Fruit fly (Drosophila melanogaster) whole organism, wandering third instar larva: Measurements from ENCODE around the gene wkd.

Source experiments
- Abd-B ChIP-seq: fragments of >200 bp; optimal IDR thresholded peaks from 2 replicates; lab custom pipeline; 2017; ENCODE audit warnings: missing biosample characterization, missing genetic modification characterization
- CG9705 ChIP-seq: fragments of 200-800 bp; sonication (Bioruptor generic); optimal IDR thresholded peaks from 2 replicates; lab custom pipeline; 2018; ENCODE audit warnings: missing biosample characterization, mild to moderate bottlenecking, missing genetic modification characterization
- CrebA ChIP-seq: fragments of 200-800 bp; sonication (Bioruptor generic); optimal IDR thresholded peaks from 2 replicates; lab custom pipeline; 2016; ENCODE audit warnings: missing biosample characterization, mild to moderate bottlenecking, missing genetic modification characterization, borderline replicate concordance
- Dfd ChIP-seq: fragments of >200 bp; optimal IDR thresholded peaks from 2 replicates; lab custom pipeline; 2017; ENCODE audit warnings: missing biosample characterization, missing genetic modification characterization
- Dif ChIP-seq: fragments of 200-275, 200-300 bp; sonication (Bioruptor generic); optimal IDR thresholded peaks from 2 replicates; lab custom pipeline; 2018; ENCODE audit warnings: missing biosample characterization, missing genetic modification characterization; ENCODE audit not compliant: partially characterized antibody
- HLH106 ChIP-seq: fragments of 200-800 bp; optimal IDR thresholded peaks from 3 replicates; lab custom pipeline; 2019; ENCODE audit warnings: missing biosample characterization, mild to moderate bottlenecking, missing genetic modification characterization, moderate library complexity
- Hnf4 ChIP-seq: fragments of 200-800 bp; sonication (Bioruptor generic); optimal IDR thresholded peaks from 2 replicates; lab custom pipeline; 2016; ENCODE audit warnings: missing biosample characterization, mild to moderate bottlenecking, missing genetic modification characterization
- Hr78 ChIP-seq: fragments of >200 bp; optimal IDR thresholded peaks from 2 replicates; lab custom pipeline; 2017; ENCODE audit warnings: missing biosample characterization, missing genetic modification characterization
- Hr83 ChIP-seq: fragments of 200-300 bp; sonication (Bioruptor generic); optimal IDR thresholded peaks from 2 replicates; lab custom pipeline; 2016; ENCODE audit warnings: missing biosample characterization, mild to moderate bottlenecking, missing genetic modification characterization, moderate library complexity; ENCODE audit not compliant: poor library complexity, severe bottlenecking
- Jra ChIP-seq: sonication (Bioruptor generic); optimal IDR thresholded peaks from 2 replicates; lab custom pipeline; 2016; ENCODE audit warnings: missing biosample characterization, missing genetic modification characterization
- Mio ChIP-seq: sonication (Bioruptor generic); optimal IDR thresholded peaks from 2 replicates; lab custom pipeline; 2016; ENCODE audit warnings: missing biosample characterization, missing genetic modification characterization
- N ChIP-seq: fragments of >200 bp; optimal IDR thresholded peaks from 2 replicates; lab custom pipeline; 2018; ENCODE audit warnings: missing biosample characterization, missing external identifiers, missing genetic modification characterization
- OdsH ChIP-seq: fragments of 200-800 bp; sonication (Bioruptor generic); optimal IDR thresholded peaks from 2 replicates; lab custom pipeline; 2016; ENCODE audit warnings: missing biosample characterization, mild to moderate bottlenecking, missing genetic modification characterization
- Rel ChIP-seq, 2 experiments: fragments of 200-800 bp; sonication (Bioruptor generic) in 1 of 2; optimal IDR thresholded peaks; 2 replicates in 1 of 2; 3 replicates in 1 of 2; lab custom pipeline; 2016 to 2019; ENCODE audit warnings: mild to moderate bottlenecking in 2 of 2, missing biosample characterization in 2 of 2, missing genetic modification characterization in 2 of 2, moderate library complexity in 1 of 2
- Sp1 ChIP-seq: fragments of 200-800 bp; sonication (Bioruptor generic); optimal IDR thresholded peaks from 3 replicates; lab custom pipeline; 2019; ENCODE audit warnings: missing biosample characterization, mild to moderate bottlenecking, missing genetic modification characterization, moderate library complexity
- Vsx2 ChIP-seq: fragments of 200-300, 225-300 bp; sonication (Bioruptor generic); optimal IDR thresholded peaks from 2 replicates; lab custom pipeline; 2018; ENCODE audit warnings: missing biosample characterization, missing genetic modification characterization; ENCODE audit not compliant: partially characterized antibody
- br ChIP-seq: fragments of 200-800 bp; sonication (Bioruptor generic); optimal IDR thresholded peaks from 2 replicates; lab custom pipeline; 2016; ENCODE audit warnings: missing biosample characterization, missing genetic modification characterization
- brk ChIP-seq: fragments of 200-800 bp; sonication (Bioruptor generic); optimal IDR thresholded peaks from 2 replicates; lab custom pipeline; 2016; ENCODE audit warnings: missing biosample characterization, mild to moderate bottlenecking, missing genetic modification characterization
- dl ChIP-seq, 2 experiments: fragments of 175-275, 200-275 bp in 1 of 2; fragments of 200-275 bp in 1 of 2; sonication (Bioruptor generic); optimal IDR thresholded peaks; lab custom pipeline; 2018; ENCODE audit warnings: mild to moderate bottlenecking in 2 of 2, missing biosample characterization in 2 of 2, missing genetic modification characterization in 2 of 2, moderate library complexity in 2 of 2; ENCODE audit not compliant: partially characterized antibody in 2 of 2, insufficient read depth in 1 of 2
- dmrt93B ChIP-seq: fragments of 200-800 bp; sonication (Bioruptor generic); optimal IDR thresholded peaks from 2 replicates; lab custom pipeline; 2018; ENCODE audit warnings: missing biosample characterization, mild to moderate bottlenecking, missing genetic modification characterization
- dsf ChIP-seq: sonication (Bioruptor generic); optimal IDR thresholded peaks from 2 replicates; lab custom pipeline; 2016; ENCODE audit warnings: missing biosample characterization, missing genetic modification characterization, borderline replicate concordance
- ey ChIP-seq: fragments of 200-800 bp; sonication (Bioruptor generic); optimal IDR thresholded peaks from 2 replicates; lab custom pipeline; 2016; ENCODE audit warnings: missing biosample characterization, missing genetic modification characterization
- foxo ChIP-seq, 2 experiments: fragments of 200-800 bp; sonication (Bioruptor generic); optimal IDR thresholded peaks; 2 replicates in 1 of 2; 3 replicates in 1 of 2; lab custom pipeline; 2016 to 2017; ENCODE audit warnings: missing biosample characterization in 2 of 2, missing genetic modification characterization in 2 of 2
- fru ChIP-seq: fragments of 200-800 bp; sonication (Bioruptor generic); optimal IDR thresholded peaks from 3 replicates; lab custom pipeline; 2016; ENCODE audit warnings: missing biosample characterization, mild to moderate bottlenecking, missing genetic modification characterization
- h ChIP-seq: fragments of 200-800 bp; sonication (Bioruptor generic); optimal IDR thresholded peaks from 3 replicates; lab custom pipeline; 2016; ENCODE audit warnings: missing biosample characterization, mild to moderate bottlenecking, missing genetic modification characterization
- jim ChIP-seq: fragments of 175-275, 200-325 bp; sonication (Bioruptor generic); optimal IDR thresholded peaks from 2 replicates; lab custom pipeline; 2016; ENCODE audit warnings: missing biosample characterization, mild to moderate bottlenecking, missing genetic modification characterization
- lola ChIP-seq: fragments of >200 bp; optimal IDR thresholded peaks from 2 replicates; lab custom pipeline; 2017; ENCODE audit warnings: missing biosample characterization, missing genetic modification characterization
- pan ChIP-seq: fragments of >200 bp; optimal IDR thresholded peaks from 2 replicates; lab custom pipeline; 2017
- psq ChIP-seq: fragments of 200-800 bp; sonication (Bioruptor generic); optimal IDR thresholded peaks from 3 replicates; lab custom pipeline; 2017; ENCODE audit warnings: missing biosample characterization, mild to moderate bottlenecking, missing genetic modification characterization, moderate library complexity
- rgr ChIP-seq: fragments of 200-800 bp; sonication (Bioruptor generic); optimal IDR thresholded peaks from 3 replicates; lab custom pipeline; 2016; ENCODE audit warnings: missing biosample characterization, mild to moderate bottlenecking, missing genetic modification characterization
- sage ChIP-seq: fragments of 200-800 bp; sonication (Bioruptor generic); optimal IDR thresholded peaks from 2 replicates; lab custom pipeline; 2016; ENCODE audit warnings: missing biosample characterization, mild to moderate bottlenecking, missing genetic modification characterization
- sv ChIP-seq: fragments of 200-800 bp; sonication (Bioruptor generic); optimal IDR thresholded peaks from 3 replicates; lab custom pipeline; 2016; ENCODE audit warnings: missing biosample characterization, missing genetic modification characterization
- tai ChIP-seq: sonication (Bioruptor generic); optimal IDR thresholded peaks from 2 replicates; lab custom pipeline; 2016; ENCODE audit warnings: missing biosample characterization, missing genetic modification characterization
- usp ChIP-seq: fragments of >200 bp; optimal IDR thresholded peaks from 2 replicates; lab custom pipeline; 2017; ENCODE audit warnings: missing biosample characterization, missing genetic modification characterization
- woc ChIP-seq: sonication (Bioruptor generic); optimal IDR thresholded peaks from 2 replicates; lab custom pipeline; 2016; ENCODE audit warnings: missing biosample characterization, mild to moderate bottlenecking, missing genetic modification characterization

wkd gene

dm6 chr3R:11563147-11563546 lies 18.2 kb upstream of the wkd start:
- TF ChIP-seq lola (GFP tag; lab: Kevin White, UChicago) (no peak), Sp1 (GFP tag; lab: Kevin White, UChicago) (peak; percentile 12)

DNA sequence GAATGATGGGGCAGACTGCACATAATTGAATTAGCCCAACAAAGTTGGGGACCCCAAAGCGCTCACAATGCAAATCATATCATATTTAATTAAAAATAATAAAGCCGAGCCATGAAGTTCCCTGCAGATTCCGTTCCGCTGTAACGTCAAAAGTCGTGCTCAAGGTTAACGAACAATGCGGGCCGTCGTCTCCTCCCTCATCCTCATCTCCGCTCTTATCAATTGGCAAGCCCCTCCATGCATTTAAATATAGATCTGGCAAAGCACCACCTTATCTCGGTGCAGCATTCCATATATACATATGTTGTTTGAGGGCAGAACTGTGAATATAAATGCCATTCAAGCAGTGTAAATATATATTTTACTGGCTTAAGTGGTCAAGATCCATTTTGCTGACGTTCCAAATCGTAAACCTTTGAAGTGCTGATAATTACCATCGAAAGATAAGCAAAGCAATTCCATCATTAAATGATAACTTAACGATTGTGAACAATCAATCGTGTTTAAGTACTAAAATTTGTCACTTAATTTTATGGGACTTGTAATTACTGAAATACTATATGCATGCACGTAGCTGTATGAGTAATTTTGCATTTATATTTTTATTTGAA lies 16.5 kb upstream of the wkd start:
- TF ChIP-seq CG9705 (GFP tag; lab: Kevin White, UChicago): peak; percentile 21
- peak; percentile 68 for TF ChIP-seq CrebA (GFP tag; lab: Kevin White, UChicago)
- no peak for TF ChIP-seq dl (GFP tag; optimal IDR thresholded peaks at IDR 0.05; lab: Kevin White, UChicago; ENCODE audit: insufficient read depth in 1 of 2, partially characterized antibody in 2 of 2)
- TF ChIP-seq sv: no peak
- no peak for TF ChIP-seq Rel (GFP tag; optimal IDR thresholded peaks at IDR 0.05; lab: Kevin White, UChicago)
- peak; percentile 61 for TF ChIP-seq Rel (tag; optimal IDR thresholded peaks at IDR 0.05; lab: Kevin White, UChicago)
- TF ChIP-seq tai (GFP tag; lab: Kevin White, UChicago): peak; percentile 3
- TF ChIP-seq Sp1 (GFP tag; lab: Kevin White, UChicago): peak; percentile 56
- no peak for TF ChIP-seq N (GFP tag; lab: Kevin White, UChicago)
- peak; percentile 27 for TF ChIP-seq Hnf4 (GFP tag; lab: Kevin White, UChicago)

- TF ChIP-seq pan (lab: Kevin White, UChicago) (no peak), tai (GFP tag; lab: Kevin White, UChicago) (no peak), sage (no peak), HLH106 (tag; lab: Kevin White, UChicago) (peak; percentile 50), foxo (GFP tag; optimal IDR thresholded peaks at IDR 0.05; lab: Kevin White, UChicago) (peak in 1 of 2 experiments; percentile 50), psq (GFP tag; lab: Kevin White, UChicago) (peak; percentile 37), rgr (GFP tag; lab: Kevin White, UChicago) (peak; percentile 50), Hr83 (GFP tag; lab: Kevin White, UChicago) (peak; percentile 59), Hnf4 (GFP tag; lab: Kevin White, UChicago) (peak; percentile 56), h (peak; percentile 52), CrebA (GFP tag; lab: Kevin White, UChicago) (peak; percentile 94), Dfd (GFP tag; lab: Kevin White, UChicago) (no peak), OdsH (GFP tag; lab: Kevin White, UChicago) (peak; percentile 58), ey (GFP tag; lab: Kevin White, UChicago) (peak; percentile 32), Rel (GFP tag; optimal IDR thresholded peaks at IDR 0.05; lab: Kevin White, UChicago) (no peak), Rel (tag; optimal IDR thresholded peaks at IDR 0.05; lab: Kevin White, UChicago) (peak; percentile 35), Sp1 (GFP tag; lab: Kevin White, UChicago) (peak; percentile 67), fru (GFP tag; lab: Kevin White, UChicago) (peak; percentile 67), br (GFP tag; lab: Kevin White, UChicago) (peak; percentile 35)
Measured at dm6 chr3R:11566769-11567570, 14.4 kb upstream of the wkd start, which contains the start of the genes fabp and sea. Gene fabp (minus strand): TSS chr3R:11567054. Gene sea (minus strand): TSS chr3R:11567054.

dm6 chr3R:11568873-11569450 lies 12.4 kb upstream of the wkd start, which contains the start of gene Mrp4:
Gene Mrp4 (plus strand): TSS chr3R:11569250.
- TF ChIP-seq Jra (GFP tag; lab: Kevin White, UChicago) (no peak), pan (lab: Kevin White, UChicago) (no peak), sv (peak; percentile 51), Sp1 (GFP tag; lab: Kevin White, UChicago) (no peak), Hnf4 (GFP tag; lab: Kevin White, UChicago) (peak; percentile 75), woc (GFP tag; lab: Kevin White, UChicago) (no peak), Dfd (GFP tag; lab: Kevin White, UChicago) (no peak), lola (GFP tag; lab: Kevin White, UChicago) (no peak), Rel (GFP tag; optimal IDR thresholded peaks at IDR 0.05; lab: Kevin White, UChicago) (peak; percentile 46), Rel (tag; optimal IDR thresholded peaks at IDR 0.05; lab: Kevin White, UChicago) (no peak), Hr83 (GFP tag; lab: Kevin White, UChicago) (peak; percentile 95), usp (GFP tag; lab: Kevin White, UChicago) (no peak), CG9705 (GFP tag; lab: Kevin White, UChicago) (no peak), Hr78 (GFP tag; lab: Kevin White, UChicago) (no peak), foxo (GFP tag; optimal IDR thresholded peaks at IDR 0.05; lab: Kevin White, UChicago) (no peak), Abd-B (no peak), rgr (GFP tag; lab: Kevin White, UChicago) (no peak), Vsx2 (GFP tag; lab: Kevin White, UChicago) (peak; percentile 95), jim (GFP tag; lab: Kevin White, UChicago) (no peak), Mio (no peak), h (peak; percentile 47), fru (GFP tag; lab: Kevin White, UChicago) (peak; percentile 10), dsf (no peak), brk (no peak), ey (GFP tag; lab: Kevin White, UChicago) (no peak), dl (GFP tag; optimal IDR thresholded peaks at IDR 0.05; lab: Kevin White, UChicago; ENCODE audit: insufficient read depth in 1 of 2, partially characterized antibody in 2 of 2) (peak; percentile 97 to 98), sage (peak; percentile 10), Dif (GFP tag; lab: Kevin White, UChicago) (peak; percentile 99), N (GFP tag; lab: Kevin White, UChicago) (no peak), dmrt93B (no peak)
